Fruit fly (Drosophila melanogaster) whole organism, embryonic: ENCODE measurements around the gene blot.

Experiments used
- CG12155 ChIP-seq: fragments of 200-800 bp; sonication (Bioruptor generic); optimal IDR thresholded peaks from 3 replicates; lab custom pipeline; 2016; ENCODE audit warnings: missing biosample characterization, missing genetic modification characterization
- CG13775 ChIP-seq: fragments of 200-800 bp; sonication (Bioruptor generic); optimal IDR thresholded peaks from 3 replicates; lab custom pipeline; 2017; ENCODE audit warnings: missing biosample characterization, mild to moderate bottlenecking, missing genetic modification characterization
- CG4820 ChIP-seq: fragments of 200-800 bp; sonication (Bioruptor generic); optimal IDR thresholded peaks from 3 replicates; lab custom pipeline; 2016; ENCODE audit warnings: missing biosample characterization, missing genetic modification characterization
- CG6854 ChIP-seq: fragments of 200-800 bp; sonication (Bioruptor generic); optimal IDR thresholded peaks from 3 replicates; lab custom pipeline; 2017; ENCODE audit warnings: missing biosample characterization, mild to moderate bottlenecking, missing genetic modification characterization
- Gug ChIP-seq: fragments of 200-800 bp; sonication (Bioruptor generic); IDR thresholded peaks from 4 replicates; pipeline ENCODE4 v1.3.6; 2022; ENCODE audit warnings: missing biosample characterization, missing genetic modification characterization
- H2.0 ChIP-seq: fragments of 200-800 bp; sonication (Bioruptor generic); IDR thresholded peaks from 2 replicates; pipeline ENCODE4 v1.3.6; 2022; ENCODE audit warnings: missing biosample characterization, missing genetic modification characterization
- al ChIP-seq: fragments of 200-800 bp; sonication (Bioruptor generic); IDR thresholded peaks from 2 replicates; pipeline ENCODE4 v1.3.6; 2022; ENCODE audit warnings: missing biosample characterization, missing genetic modification characterization
- gfzf ChIP-seq: fragments of 200-800 bp; sonication (Bioruptor generic); optimal IDR thresholded peaks from 2 replicates; lab custom pipeline; 2016; ENCODE audit warnings: missing biosample characterization, mild to moderate bottlenecking, missing genetic modification characterization, moderate library complexity

DNA sequence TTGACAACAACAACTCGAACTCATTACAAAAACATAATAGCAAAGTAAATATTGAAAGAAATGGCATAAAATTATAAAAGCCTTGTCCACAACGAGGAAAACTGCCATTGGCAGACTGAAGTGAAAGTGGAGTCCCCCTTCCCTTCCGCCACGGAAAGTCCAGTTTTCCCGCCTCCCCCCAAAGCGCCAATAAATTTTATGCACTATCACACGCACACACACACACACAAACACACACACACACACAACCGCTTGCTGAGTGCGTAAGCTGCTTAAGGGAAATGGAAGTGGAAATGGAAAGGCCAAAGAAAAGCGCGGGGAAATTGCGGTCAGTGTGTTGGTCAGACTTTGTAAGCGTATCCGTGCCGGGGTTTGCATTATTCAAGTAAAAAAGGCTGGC lies 41.2 kb upstream of the blot start:
- TF ChIP-seq Gug (GFP tag; lab: Robert Waterston, UW): no peak
- no peak for TF ChIP-seq CG6854
- TF ChIP-seq CG4820 (GFP tag; lab: Kevin White, UChicago): no peak
- TF ChIP-seq gfzf (GFP tag; lab: Kevin White, UChicago): no peak
- no peak for TF ChIP-seq CG13775 (GFP tag; lab: Kevin White, UChicago)
- no peak for TF ChIP-seq CG12155 (GFP tag; lab: Kevin White, UChicago)
- no peak for TF ChIP-seq H2.0 (GFP tag; lab: Robert Waterston, UW)
- no peak for TF ChIP-seq al
